Fruit fly (Drosophila melanogaster): Measurements from ENCODE around the gene CG13282.

Gene CG13282

DNA sequence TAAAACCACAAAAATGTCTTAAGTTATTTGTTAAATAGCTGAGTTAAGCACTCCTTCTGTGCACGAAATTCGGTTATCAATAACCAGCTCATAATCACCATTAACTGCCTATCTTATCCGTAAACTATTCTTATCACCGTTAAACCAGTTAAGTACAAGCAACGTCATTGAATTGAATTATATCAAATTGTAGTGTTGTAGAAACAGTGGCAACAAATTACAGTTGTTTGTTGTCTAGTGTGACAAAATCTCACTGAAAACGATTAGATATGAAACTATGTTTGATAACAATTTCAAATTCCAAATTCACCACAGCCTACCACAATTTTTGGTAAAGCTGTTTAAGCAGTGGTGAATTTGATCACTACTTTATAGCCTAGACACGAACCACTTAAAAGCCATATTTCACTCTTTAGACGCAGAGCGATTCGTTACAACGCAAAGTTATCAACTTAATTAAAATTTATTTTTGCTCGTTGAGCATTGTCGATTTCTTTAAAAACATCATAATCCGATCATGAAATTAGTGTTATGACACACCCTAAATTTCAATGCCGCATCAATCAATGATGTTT, 32.6 kb downstream of the CG13282 start (continued):
- TF ChIP-seq odd (GFP tag; optimal IDR thresholded peaks at IDR 0.05) (peak; percentile 33), toy (GFP tag; IDR thresholded peaks at IDR 0.05) (no peak), Ravus (GFP tag; IDR thresholded peaks at IDR 0.05) (no peak), hbn (GFP tag; IDR thresholded peaks at IDR 0.05; ENCODE audit: partially characterized antibody) (no peak), gsb (GFP tag; IDR thresholded peaks at IDR 0.05) (no peak), tna (GFP tag; IDR thresholded peaks at IDR 0.05; ENCODE audit: partially characterized antibody) (no peak), CG4328 (GFP tag; optimal IDR thresholded peaks at IDR 0.05) (peak; percentile 2), CG34422 (GFP tag; IDR thresholded peaks at IDR 0.05) (no peak), CG8478 (optimal IDR thresholded peaks at IDR 0.05) (no peak), ERR (GFP tag; optimal IDR thresholded peaks at IDR 0.05) (no peak), CG10209 (GFP tag; optimal IDR thresholded peaks at IDR 0.05) (no peak), kay (GFP tag; optimal IDR thresholded peaks at IDR 0.05) (no peak), Hr39 (optimal IDR thresholded peaks at IDR 0.05) (no peak), CG33213 (GFP tag; optimal IDR thresholded peaks at IDR 0.05) (no peak), lilli (GFP tag; optimal IDR thresholded peaks at IDR 0.05) (no peak), CG1024 (GFP tag; IDR thresholded peaks at IDR 0.05) (no peak), Bdp1 (GFP tag; optimal IDR thresholded peaks at IDR 0.05) (no peak), lmd (GFP tag; IDR thresholded peaks at IDR 0.05) (no peak), CG10654 (GFP tag; optimal IDR thresholded peaks at IDR 0.05) (no peak), CG11696 (GFP tag; IDR thresholded peaks at IDR 0.05) (no peak), CG12236 (GFP tag; optimal IDR thresholded peaks at IDR 0.05) (no peak), CG34376 (GFP tag; optimal IDR thresholded peaks at IDR 0.05) (peak; percentile 78), Hey (tag; optimal IDR thresholded peaks at IDR 0.05) (no peak), E2f2 (GFP tag; IDR thresholded peaks at IDR 0.05) (peak; percentile 78), ash1 (GFP tag; optimal IDR thresholded peaks at IDR 0.05) (no peak), pzg (GFP tag; optimal IDR thresholded peaks at IDR 0.05) (peak; percentile 16), Stat92E (GFP tag; optimal IDR thresholded peaks at IDR 0.05) (no peak), CG30403 (GFP tag; optimal IDR thresholded peaks at IDR 0.05) (no peak), cato (GFP tag; optimal IDR thresholded peaks at IDR 0.05; ENCODE audit: borderline replicate concordance) (no peak), CG17912 (GFP tag; optimal IDR thresholded peaks at IDR 0.05) (no peak), otp (GFP tag; IDR thresholded peaks at IDR 0.05) (no peak), CTCF (GFP tag; optimal IDR thresholded peaks at IDR 0.05) (peak; percentile 54), CG8089 (GFP tag; optimal IDR thresholded peaks at IDR 0.05) (no peak), CG10979 (tag; optimal IDR thresholded peaks at IDR 0.05) (no peak), croc (GFP tag; conservative IDR thresholded peaks at IDR 0.05) (no peak), CG6175 (GFP tag; IDR thresholded peaks at IDR 0.05) (no peak), MESR4 (GFP tag; optimal IDR thresholded peaks at IDR 0.05) (no peak), bsh (GFP tag; optimal IDR thresholded peaks at IDR 0.05) (no peak), Mes4 (GFP tag; optimal IDR thresholded peaks at IDR 0.05) (no peak), sc (optimal IDR thresholded peaks at IDR 0.05) (no peak), sc (GFP tag; optimal IDR thresholded peaks at IDR 0.05) (no peak), Opbp (GFP tag; IDR thresholded peaks at IDR 0.05; ENCODE audit: partially characterized antibody) (peak; percentile 51; the same call in 1 of the 3 replicates)

DNA sequence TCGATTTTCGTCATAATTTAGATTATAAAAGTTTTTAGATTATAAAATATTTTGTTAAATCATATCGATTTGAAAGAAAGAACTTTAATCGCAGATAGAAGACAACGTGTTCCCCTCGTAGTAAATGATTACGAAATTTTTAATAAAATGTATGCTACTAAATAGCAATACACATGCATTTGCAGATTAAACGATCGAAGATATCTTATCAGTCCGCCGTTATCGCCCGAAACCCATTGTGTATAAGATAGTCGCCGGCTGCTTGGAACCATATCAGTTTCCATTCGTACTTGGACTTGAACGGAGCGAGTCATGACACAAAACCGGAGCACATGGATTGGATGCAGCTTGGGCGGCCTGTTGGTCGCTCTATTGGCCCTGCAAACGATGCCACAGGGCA, 34.8 kb downstream of the CG13282 start:
- TF ChIP-seq fu2 (GFP tag; optimal IDR thresholded peaks at IDR 0.05) (no peak), grn (GFP tag; optimal IDR thresholded peaks at IDR 0.05) (peak; percentile 73), p53 (GFP tag; optimal IDR thresholded peaks at IDR 0.05) (no peak), CG10654 (GFP tag; optimal IDR thresholded peaks at IDR 0.05) (no peak), exex (tag; optimal IDR thresholded peaks at IDR 0.05) (peak; percentile 90), sug (tag; optimal IDR thresholded peaks at IDR 0.05) (peak; percentile 31), B-H1 (GFP tag; IDR thresholded peaks at IDR 0.05) (no peak), CG33557 (GFP tag; optimal IDR thresholded peaks at IDR 0.05) (no peak), CG34376 (GFP tag; optimal IDR thresholded peaks at IDR 0.05) (peak; percentile 16), Jarid2 (GFP tag; optimal IDR thresholded peaks at IDR 0.05) (peak; percentile 17), mirr (GFP tag; optimal IDR thresholded peaks at IDR 0.05) (peak; percentile 91), GATAe (GFP tag; conservative IDR thresholded peaks at IDR 0.05) (peak; percentile 93), Med (GFP tag) (peak; percentile 15)
